Worm (Caenorhabditis elegans) whole organism, early embryonic: ENCODE measurements around the gene nas-38.
A peak's percentile ranks its signal among the peaks of the same experiment; 100 is the strongest.

Experiments used
- B0310.2 ChIP-seq: sonication (generic microtip); optimal IDR thresholded peaks from 2 replicates; lab custom pipeline; 2016; ENCODE audit warnings: mild to moderate bottlenecking, missing genetic modification characterization, missing compliant biosample characterization
- F13C5.2 ChIP-seq: sonication (generic microtip); optimal IDR thresholded peaks from 2 replicates; lab custom pipeline; 2017; ENCODE audit warnings: mild to moderate bottlenecking, missing genetic modification characterization, inconsistent platforms, missing compliant biosample characterization
- aly-1 ChIP-seq: sonication (generic microtip); optimal IDR thresholded peaks from 2 replicates; lab custom pipeline; 2016; ENCODE audit warnings: missing genetic modification characterization, missing compliant biosample characterization
- ama-1 ChIP-seq: fragments of 150-350 bp; optimal IDR thresholded peaks from 2 replicates; lab custom pipeline; 2014
- ceh-13 ChIP-seq: fragments of 200-800 bp; sonication (Bioruptor generic); optimal IDR thresholded peaks from 2 replicates; lab custom pipeline; 2018; ENCODE audit warnings: mild to moderate bottlenecking, missing genetic modification characterization, missing compliant biosample characterization
- ceh-36 ChIP-seq: sonication (generic microtip); optimal IDR thresholded peaks from 2 replicates; lab custom pipeline; 2016; ENCODE audit warnings: missing genetic modification characterization, inconsistent platforms, missing compliant biosample characterization
- ets-7 ChIP-seq: sonication (generic microtip); optimal IDR thresholded peaks from 2 replicates; lab custom pipeline; 2016; ENCODE audit warnings: missing genotype, missing genetic modification characterization, missing compliant biosample characterization
- flt-1 ChIP-seq: fragments of 200-800 bp; sonication (Bioruptor generic); IDR thresholded peaks from 2 replicates; pipeline ENCODE4 v1.3.6; 2022; ENCODE audit warnings: missing genetic modification characterization, missing compliant biosample characterization
- hmbx-1 ChIP-seq: sonication (generic microtip); optimal IDR thresholded peaks from 2 replicates; lab custom pipeline; 2016; ENCODE audit warnings: mild to moderate bottlenecking, missing genetic modification characterization, missing compliant biosample characterization
- hmg-4 ChIP-seq: fragments of 200-800 bp; sonication (Bioruptor generic); optimal IDR thresholded peaks from 2 replicates; lab custom pipeline; 2018; ENCODE audit warnings: mild to moderate bottlenecking, missing genetic modification characterization, missing compliant biosample characterization
- hnd-1 ChIP-seq: sonication (generic microtip); optimal IDR thresholded peaks from 2 replicates; lab custom pipeline; 2016; ENCODE audit warnings: missing genetic modification characterization, missing compliant biosample characterization
- pes-1 ChIP-seq: fragments of 200-800 bp; sonication (Bioruptor generic); IDR thresholded peaks from 2 replicates; pipeline ENCODE4 v1.3.6; 2022; ENCODE audit warnings: missing genetic modification reagents, missing genetic modification characterization, missing compliant biosample characterization
- scrt-1 ChIP-seq: fragments of 200-800 bp; sonication (Bioruptor generic); IDR thresholded peaks from 2 replicates; pipeline ENCODE4 v1.3.6; 2022; ENCODE audit warnings: missing genetic modification characterization, missing compliant biosample characterization
- sea-1 ChIP-seq: fragments of 200-800 bp; sonication (Bioruptor generic); conservative IDR thresholded peaks from 2 replicates; pipeline ENCODE4 v1.3.6; 2022; ENCODE audit warnings: missing genetic modification characterization, missing compliant biosample characterization
- tbx-11 ChIP-seq: fragments of 200-800 bp; sonication (Bioruptor generic); IDR thresholded peaks from 2 replicates; pipeline ENCODE4 v1.3.6; 2022; ENCODE audit warnings: missing genetic modification characterization, missing compliant biosample characterization
- tbx-37 ChIP-seq: fragments of 200-800 bp; sonication (Bioruptor generic); conservative IDR thresholded peaks from 2 replicates; pipeline ENCODE4 v1.3.6; 2022; ENCODE audit warnings: missing genetic modification reagents, missing genetic modification characterization, missing compliant biosample characterization
- tra-4 ChIP-seq: sonication (generic microtip); optimal IDR thresholded peaks from 2 replicates; lab custom pipeline; 2017; ENCODE audit warnings: missing genetic modification characterization, missing compliant biosample characterization

Gene nas-38

ce11 chrX:553420-553819 is 4.5 kb upstream of the nas-38 start:
- TF ChIP-seq hmg-4 (GFP tag; lab: Kevin White, UChicago), result no peak
- no peak for TF ChIP-seq tbx-37 (GFP tag; lab: Robert Waterston, UW)
- no peak for TF ChIP-seq pes-1
- no peak for TF ChIP-seq sea-1 (GFP tag; lab: Robert Waterston, UW)
- TF ChIP-seq scrt-1 (GFP tag; lab: Robert Waterston, UW), result no peak
- TF ChIP-seq ets-7 (tag; lab: Kevin White, UChicago), result no peak
- TF ChIP-seq aly-1 (tag; lab: Kevin White, UChicago), result no peak
- TF ChIP-seq tbx-11 (GFP tag; lab: Robert Waterston, UW), result no peak
- no peak for TF ChIP-seq tra-4 (tag; lab: Kevin White, UChicago)
- no peak for TF ChIP-seq F13C5.2 (tag; lab: Kevin White, UChicago)
- no peak for TF ChIP-seq flt-1 (GFP tag; lab: Robert Waterston, UW)

ce11 chrX:553875-554274 is 4.1 kb upstream of the nas-38 start, which contains the start of gene F57C12.6:
Gene F57C12.6 (minus strand): TSS chrX:553975.
- TF ChIP-seq pes-1 (no peak), hmg-4 (GFP tag; lab: Kevin White, UChicago) (no peak), B0310.2 (tag; lab: Kevin White, UChicago) (no peak), hnd-1 (no peak), ets-7 (tag; lab: Kevin White, UChicago) (no peak), tra-4 (tag; lab: Kevin White, UChicago) (no peak), F13C5.2 (tag; lab: Kevin White, UChicago) (no peak), aly-1 (tag; lab: Kevin White, UChicago) (no peak), flt-1 (GFP tag; lab: Robert Waterston, UW) (no peak), tbx-11 (GFP tag; lab: Robert Waterston, UW) (no peak), ama-1 (lab: Kevin White, UChicago) (no peak), ceh-13 (no peak), ceh-36 (no peak), hmbx-1 (tag; lab: Kevin White, UChicago) (no peak), sea-1 (GFP tag; lab: Robert Waterston, UW) (no peak), tbx-37 (GFP tag; lab: Robert Waterston, UW) (no peak), scrt-1 (GFP tag; lab: Robert Waterston, UW) (no peak)

- TF ChIP-seq sea-1 (GFP tag; lab: Robert Waterston, UW), result no peak
- no peak for TF ChIP-seq F13C5.2 (tag; lab: Kevin White, UChicago)
- TF ChIP-seq aly-1 (tag; lab: Kevin White, UChicago), result no peak
- TF ChIP-seq ceh-36, result no peak
- no peak for TF ChIP-seq tra-4 (tag; lab: Kevin White, UChicago)
- no peak for TF ChIP-seq B0310.2 (tag; lab: Kevin White, UChicago)
- no peak for TF ChIP-seq flt-1 (GFP tag; lab: Robert Waterston, UW)
- no peak for TF ChIP-seq hmbx-1 (tag; lab: Kevin White, UChicago)
- TF ChIP-seq tbx-37 (GFP tag; lab: Robert Waterston, UW), result no peak
- no peak for TF ChIP-seq ceh-13
- TF ChIP-seq tbx-11 (GFP tag; lab: Robert Waterston, UW), result no peak
- no peak for TF ChIP-seq hnd-1
- no peak for TF ChIP-seq ets-7 (tag; lab: Kevin White, UChicago)
- TF ChIP-seq hmg-4 (GFP tag; lab: Kevin White, UChicago), result no peak
- no peak for TF ChIP-seq scrt-1 (GFP tag; lab: Robert Waterston, UW)
- no peak for TF ChIP-seq pes-1
Observed at ce11 chrX:555043-555791, 2.7 kb upstream of the nas-38 start.

- TF ChIP-seq flt-1 (GFP tag; lab: Robert Waterston, UW) (no peak), tbx-37 (GFP tag; lab: Robert Waterston, UW) (no peak), hmg-4 (GFP tag; lab: Kevin White, UChicago) (no peak), aly-1 (tag; lab: Kevin White, UChicago) (no peak), sea-1 (GFP tag; lab: Robert Waterston, UW) (no peak), scrt-1 (GFP tag; lab: Robert Waterston, UW) (no peak), hmbx-1 (tag; lab: Kevin White, UChicago) (no peak), F13C5.2 (tag; lab: Kevin White, UChicago) (no peak), B0310.2 (tag; lab: Kevin White, UChicago) (no peak), pes-1 (no peak)
Observed at ce11 chrX:557195-557594, 762 bp upstream of the nas-38 start, which contains the start of gene hlh-19. Gene hlh-19 (minus strand): TSS chrX:557295.

ce11 chrX:571367-571766 is 13.4 kb downstream of the nas-38 start:
- TF ChIP-seq F13C5.2 (tag; lab: Kevin White, UChicago), result no peak
- no peak for TF ChIP-seq tbx-37 (GFP tag; lab: Robert Waterston, UW)
- TF ChIP-seq tbx-11 (GFP tag; lab: Robert Waterston, UW), result no peak
- TF ChIP-seq hmbx-1 (tag; lab: Kevin White, UChicago), result no peak
- no peak for TF ChIP-seq scrt-1 (GFP tag; lab: Robert Waterston, UW)

ce11 chrX:572601-573000 is 14.6 kb downstream of the nas-38 start, which contains the start of gene mrp-2:
Gene mrp-2 (minus strand): TSS chrX:572701.
- no peak for TF ChIP-seq B0310.2 (tag; lab: Kevin White, UChicago)
- no peak for TF ChIP-seq ama-1 (lab: Kevin White, UChicago)
- TF ChIP-seq tra-4 (tag; lab: Kevin White, UChicago), result no peak
- no peak for TF ChIP-seq ceh-36
- TF ChIP-seq flt-1 (GFP tag; lab: Robert Waterston, UW), result no peak
- TF ChIP-seq hmbx-1 (tag; lab: Kevin White, UChicago), result no peak
- no peak for TF ChIP-seq pes-1
- no peak for TF ChIP-seq aly-1 (tag; lab: Kevin White, UChicago)
- no peak for TF ChIP-seq ceh-13

- TF ChIP-seq tra-4 (tag; lab: Kevin White, UChicago), result no peak
- TF ChIP-seq tbx-11 (GFP tag; lab: Robert Waterston, UW), result no peak
- no peak for TF ChIP-seq hnd-1
- TF ChIP-seq aly-1 (tag; lab: Kevin White, UChicago), result no peak
- no peak for TF ChIP-seq scrt-1 (GFP tag; lab: Robert Waterston, UW)
- TF ChIP-seq F13C5.2 (tag; lab: Kevin White, UChicago), result peak; percentile 50
- TF ChIP-seq hmbx-1 (tag; lab: Kevin White, UChicago), result no peak
Observed at ce11 chrX:573270-573669, 15.3 kb downstream of the nas-38 start.
